Fruit fly (Drosophila melanogaster) ovary, adult (tissue): ENCODE results near the gene PyK.

Source experiments
- CG17801 ChIP-seq: fragments of 200-800 bp; optimal IDR thresholded peaks from 2 replicates; lab custom pipeline; 2019; ENCODE audit warnings: missing biosample characterization, mild to moderate bottlenecking, missing genetic modification characterization, moderate library complexity; ENCODE audit not compliant: partially characterized antibody

PyK gene

dm6 chr3R:22395409-22396178, 28.3 kb downstream of the PyK start:
- no peak for TF ChIP-seq CG17801 (GFP tag; lab: Kevin White, UChicago)

- TF ChIP-seq CG17801 (GFP tag; lab: Kevin White, UChicago) = no peak
Measured at dm6 chr3R:22396238-22396772, 29.0 kb downstream of the PyK start.

dm6 chr3R:22397068-22397700, 29.8 kb downstream of the PyK start:
- no peak for TF ChIP-seq CG17801 (GFP tag; lab: Kevin White, UChicago)

dm6 chr3R:22400246-22400645, 32.9 kb downstream of the PyK start:
- TF ChIP-seq CG17801 (GFP tag; lab: Kevin White, UChicago) = no peak

- TF ChIP-seq CG17801 (GFP tag; lab: Kevin White, UChicago) = no peak
Measured at dm6 chr3R:22402355-22402754, 35.0 kb downstream of the PyK start, which contains the start of gene CG13856. Gene CG13856 (plus strand): TSS chr3R:22402655.

dm6 chr3R:22405639-22406038, 38.3 kb downstream of the PyK start, which contains the start of gene CG13855:
Gene CG13855 (plus strand): TSS chr3R:22405939.
- no peak for TF ChIP-seq CG17801 (GFP tag; lab: Kevin White, UChicago)

dm6 chr3R:22410537-22411360, 43.4 kb downstream of the PyK start, which contains the start of the genes CG13850 and lqfR:
Gene CG13850 (minus strand): TSS chr3R:22410915.
Gene lqfR (plus strand): TSS chr3R:22411301.
- TF ChIP-seq CG17801 (GFP tag; lab: Kevin White, UChicago) = peak; percentile 50

- no peak for TF ChIP-seq CG17801 (GFP tag; lab: Kevin White, UChicago)
Measured at dm6 chr3R:22411879-22412587, 44.7 kb downstream of the PyK start.

- TF ChIP-seq CG17801 (GFP tag; lab: Kevin White, UChicago) = peak; percentile 59
Measured at dm6 chr3R:22420911-22421310, 53.6 kb downstream of the PyK start, which contains the start of the genes Nop56 and mats. Gene Nop56 (minus strand): TSS chr3R:22421068. Gene mats (plus strand): TSS chr3R:22421161.

dm6 chr3R:22421618-22422017, 54.3 kb downstream of the PyK start:
- TF ChIP-seq CG17801 (GFP tag; lab: Kevin White, UChicago) = peak; percentile 67
